Fruit fly (Drosophila melanogaster): ENCODE data around the gene CG8372.

The CG8372 gene

DNA sequence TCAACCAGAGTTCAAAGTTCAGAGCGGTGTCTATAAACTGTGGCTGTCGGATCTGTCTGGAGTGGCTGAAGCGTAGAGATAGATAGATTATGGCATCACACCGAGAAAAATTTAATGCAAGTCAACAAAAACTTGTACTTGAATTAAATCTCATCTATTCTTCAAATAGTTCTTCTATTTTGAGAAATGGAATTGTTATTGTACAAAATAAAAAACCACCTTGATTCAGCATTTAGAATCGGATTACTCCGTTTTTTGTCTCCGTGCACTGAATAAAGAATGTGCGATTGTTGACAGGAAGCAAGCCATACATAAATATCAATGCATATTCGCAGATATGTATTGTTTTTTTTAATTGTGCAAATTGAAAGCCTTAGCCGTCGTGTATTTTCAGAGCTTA is 16.9 kb upstream of the CG8372 start:
- TF ChIP-seq pan (optimal IDR thresholded peaks at IDR 0.05) (peak; percentile 10), Dll (optimal IDR thresholded peaks at IDR 0.05) (no peak)

DNA sequence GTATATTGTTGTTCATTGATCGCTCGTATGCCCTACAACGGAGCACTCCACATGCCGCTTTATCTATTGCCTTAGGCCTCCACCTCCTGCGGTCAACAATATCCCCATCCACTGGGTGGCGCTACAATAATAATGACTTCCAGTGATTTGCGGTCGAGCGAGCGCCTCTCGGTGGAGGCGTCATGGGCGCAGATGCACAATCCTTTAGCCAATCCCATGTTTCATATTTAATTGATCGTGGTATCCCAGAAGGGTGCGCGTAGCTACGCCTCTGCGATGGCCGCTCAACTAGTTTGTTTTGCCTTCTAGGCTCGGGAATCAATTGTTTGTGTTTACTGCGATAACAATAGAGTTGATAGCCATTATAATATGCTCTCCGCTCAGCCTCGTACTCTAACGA is 16.4 kb upstream of the CG8372 start:
- TF ChIP-seq psq (optimal IDR thresholded peaks at IDR 0.05): no peak
- TF ChIP-seq Dll (optimal IDR thresholded peaks at IDR 0.05): no peak
- no peak for TF ChIP-seq pan (optimal IDR thresholded peaks at IDR 0.05)
- no peak for TF ChIP-seq CG8478 (optimal IDR thresholded peaks at IDR 0.05)
- TF ChIP-seq EcR (GFP tag; optimal IDR thresholded peaks at IDR 0.05): no peak
- no peak for TF ChIP-seq usp (GFP tag; optimal IDR thresholded peaks at IDR 0.05)

DNA sequence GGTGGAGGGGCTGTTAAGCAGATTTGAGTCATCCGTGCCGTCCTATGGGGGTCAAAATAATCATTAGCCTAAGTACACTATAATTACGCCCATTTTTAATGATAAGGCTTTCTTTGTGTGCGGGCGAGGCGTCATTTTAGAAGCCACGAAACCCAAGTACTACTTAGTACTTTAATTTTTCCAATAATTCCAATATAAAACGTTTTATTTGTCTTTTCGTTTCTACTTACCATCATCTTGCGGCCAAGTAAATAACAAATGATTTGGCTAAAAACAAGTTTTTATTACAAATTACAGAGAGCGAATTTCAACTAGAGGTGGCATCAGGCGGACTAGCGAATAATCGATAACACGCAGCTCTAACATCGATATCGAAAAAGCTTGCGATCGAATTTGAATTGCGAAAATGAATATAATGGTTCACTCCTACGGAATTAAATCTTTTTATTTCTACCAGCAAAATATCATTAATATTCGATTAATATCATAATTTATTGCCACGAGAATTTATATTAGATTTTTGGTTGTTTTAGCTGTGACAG is 7.8 kb upstream of the CG8372 start, which contains the start of gene Snx6:
Gene Snx6 (minus strand): TSS at position 349 of the 542 bp plus-strand sequence.
- no peak for TF ChIP-seq pan (optimal IDR thresholded peaks at IDR 0.05)
- no peak for TF ChIP-seq Dll (optimal IDR thresholded peaks at IDR 0.05)
- TF ChIP-seq usp (GFP tag; optimal IDR thresholded peaks at IDR 0.05): no peak
- no peak for TF ChIP-seq EcR (GFP tag; optimal IDR thresholded peaks at IDR 0.05)

DNA sequence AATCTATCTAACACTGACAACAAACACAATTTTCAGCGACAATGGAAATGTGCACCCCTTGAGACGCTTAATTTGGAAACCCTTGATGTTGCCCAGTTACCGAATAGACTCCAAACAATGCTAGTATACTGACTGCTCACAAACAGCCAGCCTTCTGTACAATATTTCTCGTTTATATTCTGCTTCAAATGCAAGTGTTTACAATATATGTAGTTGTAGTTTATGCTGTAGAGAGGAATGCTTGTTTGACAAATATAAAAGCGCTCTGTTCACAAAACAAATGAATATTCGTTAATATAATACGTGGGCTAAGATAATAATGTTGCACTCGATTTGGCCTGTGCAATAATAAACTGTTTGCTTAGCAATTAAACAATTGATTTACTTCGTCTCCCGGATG is 5.2 kb upstream of the CG8372 start, which contains the start of gene CG8292:
Gene CG8292 (minus strand): TSS at position 101 of the 400 bp plus-strand sequence.
- no peak for TF ChIP-seq EcR (GFP tag; optimal IDR thresholded peaks at IDR 0.05)
- no peak for TF ChIP-seq CG8478 (optimal IDR thresholded peaks at IDR 0.05)
- TF ChIP-seq usp (GFP tag; optimal IDR thresholded peaks at IDR 0.05): no peak
- no peak for TF ChIP-seq Dll (optimal IDR thresholded peaks at IDR 0.05)
- no peak for TF ChIP-seq psq (optimal IDR thresholded peaks at IDR 0.05)
- no peak for TF ChIP-seq pan (optimal IDR thresholded peaks at IDR 0.05)

DNA sequence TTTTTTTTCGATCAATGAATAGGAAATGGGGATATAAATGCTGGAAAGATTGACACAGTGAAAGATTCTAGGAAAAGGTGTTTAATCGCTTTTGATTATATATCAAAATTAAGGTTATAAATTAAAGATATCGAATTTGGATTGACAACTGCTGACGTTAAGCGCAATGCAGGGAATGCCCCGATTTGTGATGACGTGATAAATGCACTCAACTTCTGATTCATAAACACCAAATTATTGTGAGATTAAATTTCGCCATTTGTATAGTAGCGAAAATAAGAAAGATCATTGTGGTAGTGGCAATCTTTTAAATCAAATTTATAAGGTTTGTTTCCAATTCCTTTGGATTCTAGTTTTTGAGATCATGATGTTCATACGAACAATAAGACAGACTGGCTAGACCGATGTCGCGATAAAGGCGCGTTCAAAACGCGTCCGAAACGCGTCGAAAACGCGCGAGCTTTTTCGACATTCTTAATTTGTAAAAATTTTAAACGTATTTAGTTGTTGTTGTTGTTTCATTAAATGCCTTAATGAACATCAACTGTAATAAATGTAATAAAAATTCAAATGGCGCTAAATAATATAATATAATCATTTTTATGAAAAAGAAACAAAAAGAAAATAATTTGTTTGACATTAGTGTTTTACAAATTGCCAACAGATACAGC is 2.7 kb upstream of the CG8372 start, which contains the start of gene CG8349:
Gene CG8349 (plus strand): TSS at position 657 of the 671 bp plus-strand sequence.
- TF ChIP-seq pan (optimal IDR thresholded peaks at IDR 0.05) (no peak), usp (GFP tag; optimal IDR thresholded peaks at IDR 0.05) (no peak), CG8478 (optimal IDR thresholded peaks at IDR 0.05) (no peak), EcR (GFP tag; optimal IDR thresholded peaks at IDR 0.05) (no peak), Dll (optimal IDR thresholded peaks at IDR 0.05) (no peak), psq (optimal IDR thresholded peaks at IDR 0.05) (no peak)

DNA sequence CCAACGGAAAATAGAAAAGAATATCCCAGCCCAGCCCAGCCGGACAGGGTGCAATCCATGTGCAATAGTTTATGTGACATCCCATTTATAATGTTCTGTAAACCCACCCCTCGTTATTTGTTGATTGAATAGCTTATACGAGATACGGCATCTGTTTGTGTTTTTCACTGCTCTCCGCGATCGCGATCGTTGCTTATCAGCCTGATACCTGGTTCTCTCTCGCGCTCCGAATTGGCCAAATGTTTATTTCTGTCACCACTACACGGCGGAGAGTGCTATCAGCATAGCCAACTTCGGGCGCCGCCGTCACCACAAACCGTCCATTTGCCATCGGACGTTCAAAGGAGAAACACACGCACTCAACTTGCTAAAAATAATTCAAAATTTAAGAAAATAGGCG is 1.3 kb upstream of the CG8372 start, which contains the start of gene CG8353:
Gene CG8353 (plus strand): TSS at position 59 of the 400 bp plus-strand sequence.
- TF ChIP-seq pan (optimal IDR thresholded peaks at IDR 0.05): no peak
- TF ChIP-seq usp (GFP tag; optimal IDR thresholded peaks at IDR 0.05): no peak
- TF ChIP-seq Dll (optimal IDR thresholded peaks at IDR 0.05): no peak

DNA sequence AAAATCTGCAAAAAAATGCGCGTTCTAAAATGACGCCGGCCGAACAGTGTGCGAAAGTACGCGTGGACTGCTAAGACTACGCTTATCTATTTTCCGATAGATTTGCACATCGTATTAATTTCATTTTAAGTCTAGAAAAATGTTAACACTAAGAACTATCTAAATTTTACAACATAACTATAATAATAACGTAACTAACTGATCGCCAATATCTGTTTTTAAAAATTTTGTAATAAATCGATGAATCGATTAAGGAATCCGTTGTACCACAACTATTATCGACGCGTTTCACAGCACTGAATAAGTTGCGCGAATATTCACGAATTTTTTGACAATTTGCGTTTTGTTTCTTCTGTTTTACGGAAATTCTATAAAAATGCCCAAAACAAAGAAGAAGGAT is 1.6 kb downstream of the CG8372 start, which contains the start of gene Ssb-c31a:
Gene Ssb-c31a (plus strand): TSS at position 278 of the 400 bp plus-strand sequence.
- no peak for TF ChIP-seq usp (GFP tag; optimal IDR thresholded peaks at IDR 0.05)
- no peak for TF ChIP-seq psq (optimal IDR thresholded peaks at IDR 0.05)
- TF ChIP-seq pan (optimal IDR thresholded peaks at IDR 0.05): no peak
- TF ChIP-seq CG8478 (optimal IDR thresholded peaks at IDR 0.05): no peak
- no peak for TF ChIP-seq Dll (optimal IDR thresholded peaks at IDR 0.05)
- no peak for TF ChIP-seq EcR (GFP tag; optimal IDR thresholded peaks at IDR 0.05)

DNA sequence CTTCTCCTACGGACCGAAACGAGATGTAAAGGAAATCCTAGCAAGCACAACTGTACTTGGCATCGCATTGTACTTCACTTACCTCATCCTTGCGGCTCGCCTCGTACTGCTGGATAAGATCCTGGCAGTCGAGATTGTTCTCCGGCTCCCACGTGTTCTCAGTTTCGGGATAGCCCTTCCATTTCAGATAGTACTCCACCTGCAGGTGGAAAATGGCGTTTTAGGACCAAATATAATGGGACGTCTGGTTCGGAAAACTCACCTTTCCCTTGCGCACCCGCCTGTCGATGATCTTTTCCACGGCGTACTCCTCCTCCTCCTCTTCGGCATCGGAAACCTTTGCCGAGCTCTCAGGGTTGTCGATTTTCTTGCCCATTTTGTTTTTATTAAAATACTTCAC is 2.2 kb downstream of the CG8372 start:
- TF ChIP-seq psq (optimal IDR thresholded peaks at IDR 0.05) (no peak), usp (GFP tag; optimal IDR thresholded peaks at IDR 0.05) (no peak), CG8478 (optimal IDR thresholded peaks at IDR 0.05) (no peak), pan (optimal IDR thresholded peaks at IDR 0.05) (no peak), EcR (GFP tag; optimal IDR thresholded peaks at IDR 0.05) (no peak), Dll (optimal IDR thresholded peaks at IDR 0.05) (no peak)

DNA sequence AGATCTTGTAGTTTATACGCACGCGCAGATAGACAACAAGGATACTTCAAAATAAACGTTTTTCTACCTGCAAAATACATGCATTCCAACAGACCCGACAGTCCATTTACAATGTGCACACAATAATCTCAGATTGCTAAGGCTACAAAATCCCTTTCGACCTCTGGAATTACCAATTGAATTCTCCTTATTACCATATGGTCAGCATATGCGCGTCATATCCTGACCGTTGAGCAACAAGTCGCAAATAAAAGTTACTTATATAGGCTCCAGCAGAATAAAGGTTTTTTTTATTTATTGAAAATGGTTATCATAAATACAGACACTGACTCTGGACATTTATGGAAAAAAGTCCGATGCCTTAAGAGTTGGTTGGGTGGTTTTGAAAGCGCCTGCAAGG is 3.3 kb downstream of the CG8372 start:
- TF ChIP-seq psq (optimal IDR thresholded peaks at IDR 0.05) (no peak), pan (optimal IDR thresholded peaks at IDR 0.05) (no peak), EcR (GFP tag; optimal IDR thresholded peaks at IDR 0.05) (no peak), Dll (optimal IDR thresholded peaks at IDR 0.05) (no peak), usp (GFP tag; optimal IDR thresholded peaks at IDR 0.05) (no peak)

DNA sequence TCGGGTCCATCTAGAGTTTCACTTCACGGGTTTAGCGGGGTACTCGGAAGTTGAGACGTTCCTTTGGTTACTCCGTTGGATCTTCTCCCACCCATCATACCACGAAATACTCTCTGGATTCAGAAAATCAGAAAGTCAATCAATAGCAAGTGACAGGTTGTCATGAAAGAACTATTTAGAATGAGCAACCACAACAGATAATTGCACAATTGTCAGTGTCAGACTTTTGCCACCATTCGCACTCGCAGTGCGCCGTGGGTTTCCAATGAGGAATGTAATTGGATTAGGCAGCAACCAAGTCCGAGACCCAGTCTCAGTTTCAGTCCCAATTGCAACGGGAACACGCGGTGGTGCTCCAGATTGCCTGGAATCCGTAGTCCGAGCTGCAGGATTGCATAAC is 6.8 kb downstream of the CG8372 start, which contains the start of gene CG8419:
Gene CG8419 (plus strand): TSS at position 301 of the 400 bp plus-strand sequence.
- TF ChIP-seq pan (optimal IDR thresholded peaks at IDR 0.05): no peak
- no peak for TF ChIP-seq CG8478 (optimal IDR thresholded peaks at IDR 0.05)
- TF ChIP-seq Dll (optimal IDR thresholded peaks at IDR 0.05): no peak
- no peak for TF ChIP-seq usp (GFP tag; optimal IDR thresholded peaks at IDR 0.05)
- TF ChIP-seq EcR (GFP tag; optimal IDR thresholded peaks at IDR 0.05): no peak
- no peak for TF ChIP-seq psq (optimal IDR thresholded peaks at IDR 0.05)

DNA sequence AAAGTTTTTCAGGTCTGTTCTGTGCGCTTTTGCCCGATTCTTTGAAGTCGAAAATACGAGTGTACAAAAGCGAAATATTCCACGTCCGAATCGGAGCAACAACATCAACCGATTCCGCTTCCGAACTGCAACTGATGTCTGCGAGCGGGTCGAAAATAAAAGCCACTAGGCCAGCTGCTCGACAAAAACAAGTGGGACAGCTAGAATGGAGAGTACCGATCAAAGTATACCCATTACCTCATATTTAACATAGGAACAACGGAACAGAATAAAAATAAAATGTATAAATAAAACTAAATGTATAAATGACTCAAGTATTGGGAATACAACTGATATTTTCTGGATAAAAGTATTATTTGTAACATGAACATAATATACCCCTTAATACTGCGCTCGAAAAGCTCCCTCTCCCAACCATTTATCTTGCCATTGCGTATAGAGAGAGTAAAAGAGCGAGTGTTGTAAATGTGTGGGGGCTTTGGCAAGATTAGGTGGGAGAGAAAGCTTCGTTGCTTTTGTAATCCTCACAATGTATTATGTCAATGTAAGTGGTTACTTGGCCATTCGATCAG is 7.6 kb downstream of the CG8372 start, which contains the start of gene SLC5A11:
Gene SLC5A11 (minus strand): TSS at position 137 of the 572 bp plus-strand sequence.
- TF ChIP-seq EcR (GFP tag; optimal IDR thresholded peaks at IDR 0.05) (no peak), CG8478 (optimal IDR thresholded peaks at IDR 0.05) (no peak), pan (optimal IDR thresholded peaks at IDR 0.05) (peak; percentile 98)

DNA sequence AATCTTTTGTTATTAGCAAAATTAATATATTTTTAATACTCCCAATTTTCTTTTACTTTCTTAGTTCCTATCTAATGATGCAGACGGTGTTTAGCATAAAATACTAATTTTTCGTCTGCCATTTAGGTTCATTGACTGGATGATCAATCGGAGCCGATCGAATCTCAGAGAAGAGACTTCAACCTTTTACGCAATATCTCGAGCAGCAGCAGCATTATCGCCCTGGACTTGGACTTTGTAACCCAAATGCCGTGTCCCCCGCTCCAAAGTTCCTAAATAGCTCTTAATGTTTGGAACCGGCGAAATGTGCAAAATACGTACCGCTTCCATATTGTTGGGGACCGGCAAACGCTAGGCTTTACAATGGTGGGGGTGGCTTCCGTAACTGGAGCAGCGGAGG is 8.3 kb downstream of the CG8372 start:
- TF ChIP-seq Dll (optimal IDR thresholded peaks at IDR 0.05) (no peak), psq (optimal IDR thresholded peaks at IDR 0.05) (no peak)

All from whole organism.